Worm (Caenorhabditis elegans) whole organism, early embryonic: ENCODE results near the gene F07G6.5.
"Not testable (repeated sequence)": the region's sequence is repeated elsewhere in the genome, so short reads cannot be mapped to it uniquely, and the experiment has no call there.

Source experiments
- B0310.2 ChIP-seq: sonication (generic microtip); optimal IDR thresholded peaks from 2 replicates; lab custom pipeline; 2016; ENCODE audit warnings: mild to moderate bottlenecking, missing genetic modification characterization, missing compliant biosample characterization
- F13C5.2 ChIP-seq: sonication (generic microtip); optimal IDR thresholded peaks from 2 replicates; lab custom pipeline; 2017; ENCODE audit warnings: mild to moderate bottlenecking, missing genetic modification characterization, inconsistent platforms, missing compliant biosample characterization
- aly-1 ChIP-seq: sonication (generic microtip); optimal IDR thresholded peaks from 2 replicates; lab custom pipeline; 2016; ENCODE audit warnings: missing genetic modification characterization, missing compliant biosample characterization
- ama-1 ChIP-seq: fragments of 150-350 bp; optimal IDR thresholded peaks from 2 replicates; lab custom pipeline; 2014
- ceh-13 ChIP-seq: fragments of 200-800 bp; sonication (Bioruptor generic); optimal IDR thresholded peaks from 2 replicates; lab custom pipeline; 2018; ENCODE audit warnings: mild to moderate bottlenecking, missing genetic modification characterization, missing compliant biosample characterization
- ceh-36 ChIP-seq: sonication (generic microtip); optimal IDR thresholded peaks from 2 replicates; lab custom pipeline; 2016; ENCODE audit warnings: missing genetic modification characterization, inconsistent platforms, missing compliant biosample characterization
- ets-7 ChIP-seq: sonication (generic microtip); optimal IDR thresholded peaks from 2 replicates; lab custom pipeline; 2016; ENCODE audit warnings: missing genotype, missing genetic modification characterization, missing compliant biosample characterization
- flt-1 ChIP-seq: fragments of 200-800 bp; sonication (Bioruptor generic); IDR thresholded peaks from 2 replicates; pipeline ENCODE4 v1.3.6; 2022; ENCODE audit warnings: missing genetic modification characterization, missing compliant biosample characterization
- hmbx-1 ChIP-seq: sonication (generic microtip); optimal IDR thresholded peaks from 2 replicates; lab custom pipeline; 2016; ENCODE audit warnings: mild to moderate bottlenecking, missing genetic modification characterization, missing compliant biosample characterization
- hmg-4 ChIP-seq: fragments of 200-800 bp; sonication (Bioruptor generic); optimal IDR thresholded peaks from 2 replicates; lab custom pipeline; 2018; ENCODE audit warnings: mild to moderate bottlenecking, missing genetic modification characterization, missing compliant biosample characterization
- hnd-1 ChIP-seq: sonication (generic microtip); optimal IDR thresholded peaks from 2 replicates; lab custom pipeline; 2016; ENCODE audit warnings: missing genetic modification characterization, missing compliant biosample characterization
- pes-1 ChIP-seq: fragments of 200-800 bp; sonication (Bioruptor generic); IDR thresholded peaks from 2 replicates; pipeline ENCODE4 v1.3.6; 2022; ENCODE audit warnings: missing genetic modification reagents, missing genetic modification characterization, missing compliant biosample characterization
- scrt-1 ChIP-seq: fragments of 200-800 bp; sonication (Bioruptor generic); IDR thresholded peaks from 2 replicates; pipeline ENCODE4 v1.3.6; 2022; ENCODE audit warnings: missing genetic modification characterization, missing compliant biosample characterization
- sea-1 ChIP-seq: fragments of 200-800 bp; sonication (Bioruptor generic); conservative IDR thresholded peaks from 2 replicates; pipeline ENCODE4 v1.3.6; 2022; ENCODE audit warnings: missing genetic modification characterization, missing compliant biosample characterization
- tbx-11 ChIP-seq: fragments of 200-800 bp; sonication (Bioruptor generic); IDR thresholded peaks from 2 replicates; pipeline ENCODE4 v1.3.6; 2022; ENCODE audit warnings: missing genetic modification characterization, missing compliant biosample characterization
- tbx-37 ChIP-seq: fragments of 200-800 bp; sonication (Bioruptor generic); conservative IDR thresholded peaks from 2 replicates; pipeline ENCODE4 v1.3.6; 2022; ENCODE audit warnings: missing genetic modification reagents, missing genetic modification characterization, missing compliant biosample characterization
- tra-4 ChIP-seq: sonication (generic microtip); optimal IDR thresholded peaks from 2 replicates; lab custom pipeline; 2017; ENCODE audit warnings: missing genetic modification characterization, missing compliant biosample characterization

The F07G6.5 gene

DNA sequence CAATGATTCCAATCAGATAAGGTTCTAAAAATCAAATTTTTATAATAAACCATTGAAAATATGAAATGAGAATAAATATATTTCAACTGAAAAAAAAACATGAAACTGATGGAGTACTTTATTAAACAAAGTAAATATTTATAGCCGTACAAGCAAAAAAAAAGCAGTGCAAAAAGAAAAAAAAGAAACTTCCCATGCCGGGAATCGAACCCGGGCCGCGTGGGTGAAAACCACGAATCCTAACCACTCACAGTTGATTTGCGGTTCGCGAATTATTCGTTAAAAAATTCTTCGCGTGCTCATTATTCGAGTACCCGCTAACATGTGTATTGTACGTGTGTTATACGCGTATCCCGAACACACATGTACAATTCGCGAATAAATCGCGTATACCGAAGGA is 15.5 kb downstream of the F07G6.5 start, which contains the start of gene C36C9.6:
Gene C36C9.6 (minus strand): TSS at position 101 of the 400 bp plus-strand sequence.
- TF ChIP-seq scrt-1 (GFP tag; lab: Robert Waterston, UW); pes-1; ama-1 (lab: Kevin White, UChicago): not testable (repeated sequence)

DNA sequence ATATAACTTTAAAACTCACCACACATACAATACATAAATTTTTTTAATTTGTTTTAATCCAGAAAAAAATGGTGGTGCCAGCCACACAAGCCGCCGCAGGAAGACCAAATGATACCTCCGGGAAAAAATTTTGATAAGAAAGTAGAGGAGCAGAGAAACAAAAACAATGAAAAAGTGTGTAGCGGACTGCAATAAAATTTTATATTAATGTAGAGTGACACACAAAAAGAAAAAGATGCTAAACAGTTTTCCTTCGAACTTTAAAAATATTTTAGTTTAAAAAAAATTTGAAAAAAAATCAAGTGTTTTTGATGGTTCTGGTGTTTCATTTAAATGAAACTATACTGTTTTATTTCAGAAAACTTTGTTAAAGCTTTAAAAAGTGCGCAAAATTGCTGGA is 16.4 kb downstream of the F07G6.5 start, which contains the start of gene C36C9.12:
Gene C36C9.12 (minus strand): TSS at position 101 of the 400 bp plus-strand sequence.
- TF ChIP-seq sea-1 (GFP tag; lab: Robert Waterston, UW); F13C5.2 (tag; lab: Kevin White, UChicago); hmbx-1 (tag; lab: Kevin White, UChicago): not testable (repeated sequence)

DNA sequence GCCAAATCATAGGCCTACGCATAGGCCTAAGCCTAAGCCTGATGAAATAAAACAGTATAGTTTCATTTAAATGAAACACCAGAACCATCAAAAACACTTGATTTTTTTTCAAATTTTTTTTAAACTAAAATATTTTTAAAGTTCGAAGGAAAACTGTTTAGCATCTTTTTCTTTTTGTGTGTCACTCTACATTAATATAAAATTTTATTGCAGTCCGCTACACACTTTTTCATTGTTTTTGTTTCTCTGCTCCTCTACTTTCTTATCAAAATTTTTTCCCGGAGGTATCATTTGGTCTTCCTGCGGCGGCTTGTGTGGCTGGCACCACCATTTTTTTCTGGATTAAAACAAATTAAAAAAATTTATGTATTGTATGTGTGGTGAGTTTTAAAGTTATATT is 19.4 kb downstream of the F07G6.5 start, which contains the start of gene C36C9.11:
Gene C36C9.11 (plus strand): TSS at position 301 of the 400 bp plus-strand sequence.
- not testable (repeated sequence) for TF ChIP-seq hmbx-1, hnd-1, F13C5.2 (tag; lab: Kevin White, UChicago)

DNA sequence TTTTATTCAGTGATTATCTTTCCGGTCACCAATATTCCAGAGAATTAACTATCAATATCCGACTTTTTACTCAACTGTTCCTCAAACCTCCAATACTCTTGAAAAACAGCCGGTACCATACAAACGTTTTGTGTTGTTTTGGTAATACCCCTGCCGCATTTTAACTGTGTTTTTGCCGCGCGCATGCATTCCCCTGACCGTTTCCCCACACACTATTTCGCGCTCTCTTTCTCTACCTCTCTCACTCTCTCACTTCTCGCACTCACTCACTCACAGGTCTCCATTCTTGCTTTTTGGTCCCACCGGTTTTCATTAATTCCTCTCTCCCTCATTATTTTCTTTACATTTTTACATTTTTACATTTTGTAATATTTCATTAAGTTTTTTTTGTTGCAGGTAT is 23.9 kb downstream of the F07G6.5 start, which contains the start of gene meg-4:
Gene meg-4 (plus strand): TSS at position 397 of the 400 bp plus-strand sequence.
- TF ChIP-seq hmbx-1 (tag; lab: Kevin White, UChicago) (no peak), sea-1 (GFP tag; lab: Robert Waterston, UW) (no peak), F13C5.2 (tag; lab: Kevin White, UChicago) (no peak), flt-1 (GFP tag; lab: Robert Waterston, UW) (no peak), ceh-36 (tag; lab: Kevin White, UChicago) (no peak)

DNA sequence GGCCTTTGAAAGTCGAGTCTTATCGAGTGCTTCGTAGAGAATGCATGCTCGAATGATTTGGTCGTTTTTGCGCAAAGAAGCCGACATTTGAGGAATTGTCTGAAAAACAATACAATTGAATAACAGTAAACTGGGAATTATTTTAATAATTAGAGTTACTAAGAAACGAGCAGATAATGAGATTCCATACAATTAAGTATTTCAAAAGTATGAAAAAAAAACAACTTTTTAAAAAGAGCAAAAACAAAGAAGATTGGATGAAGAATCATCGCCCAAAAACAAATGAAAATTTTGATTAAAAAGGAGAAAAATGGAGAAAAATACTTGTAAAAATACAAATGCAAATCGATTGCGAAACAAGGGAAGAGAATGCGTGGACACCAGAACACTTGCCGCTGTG is 28.4 kb downstream of the F07G6.5 start, which contains the start of gene fbxa-170:
Gene fbxa-170 (minus strand): TSS at position 101 of the 400 bp plus-strand sequence.
- TF ChIP-seq tbx-37: no peak
- TF ChIP-seq B0310.2 (tag; lab: Kevin White, UChicago): no peak
- TF ChIP-seq sea-1 (GFP tag; lab: Robert Waterston, UW): no peak
- no peak for TF ChIP-seq hnd-1 (tag; lab: Kevin White, UChicago)
- no peak for TF ChIP-seq flt-1 (GFP tag; lab: Robert Waterston, UW)
- TF ChIP-seq pes-1: no peak
- TF ChIP-seq hmbx-1 (tag; lab: Kevin White, UChicago): no peak
- no peak for TF ChIP-seq ceh-36 (tag; lab: Kevin White, UChicago)
- TF ChIP-seq ama-1 (lab: Kevin White, UChicago): no peak
- no peak for TF ChIP-seq hmg-4 (GFP tag; lab: Kevin White, UChicago)
- no peak for TF ChIP-seq ceh-13 (GFP tag; lab: Kevin White, UChicago)
- no peak for TF ChIP-seq F13C5.2 (tag; lab: Kevin White, UChicago)
- no peak for TF ChIP-seq ets-7
- TF ChIP-seq tra-4: no peak
- no peak for TF ChIP-seq scrt-1 (GFP tag; lab: Robert Waterston, UW)
- no peak for TF ChIP-seq tbx-11 (GFP tag; lab: Robert Waterston, UW)
- TF ChIP-seq aly-1: no peak

DNA sequence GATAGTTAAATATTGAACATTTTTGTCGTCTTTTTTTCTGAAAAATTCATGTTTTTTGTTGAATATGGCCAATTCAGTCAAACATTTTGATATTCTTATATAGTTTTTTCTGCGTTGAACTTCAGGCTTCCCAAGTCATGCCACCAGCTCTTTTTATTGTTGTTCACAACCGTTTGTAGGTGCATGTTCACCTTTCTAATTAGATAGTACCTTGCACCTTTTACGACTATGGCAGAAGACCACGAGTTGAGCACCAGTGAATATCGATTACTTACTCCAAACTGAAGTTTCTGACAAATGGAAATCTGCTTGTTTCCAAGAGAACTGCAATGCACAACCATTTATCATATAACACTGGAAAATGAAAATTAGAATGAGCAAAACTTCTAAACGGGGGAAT is 30.6 kb downstream of the F07G6.5 start:
- TF ChIP-seq F13C5.2 (tag; lab: Kevin White, UChicago) (no peak), tbx-37 (no peak), hnd-1 (tag; lab: Kevin White, UChicago) (no peak), pes-1 (no peak), ceh-36 (tag; lab: Kevin White, UChicago) (no peak), B0310.2 (tag; lab: Kevin White, UChicago) (no peak), ama-1 (lab: Kevin White, UChicago) (no peak), scrt-1 (GFP tag; lab: Robert Waterston, UW) (no peak), ets-7 (no peak), flt-1 (GFP tag; lab: Robert Waterston, UW) (no peak), hmg-4 (GFP tag; lab: Kevin White, UChicago) (no peak), aly-1 (no peak)

DNA sequence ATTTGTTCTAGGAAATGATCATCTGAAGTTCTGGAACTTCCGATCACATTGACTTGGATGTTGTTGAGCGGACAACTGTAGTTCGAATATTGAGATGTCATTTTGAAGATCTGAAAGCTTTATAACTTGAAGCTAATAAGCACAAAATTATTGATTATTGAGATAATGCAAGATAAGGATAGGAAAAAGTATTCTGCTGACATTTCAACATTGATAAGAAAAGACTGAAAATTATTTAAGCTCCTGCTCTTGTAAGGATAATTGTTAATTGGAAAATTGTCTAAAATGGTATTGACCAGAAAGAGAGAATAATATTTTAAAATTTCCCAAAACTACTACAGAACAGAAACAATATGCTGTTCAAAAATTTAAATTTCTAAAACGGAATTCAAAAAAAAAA is 32.4 kb downstream of the F07G6.5 start, which contains the start of gene tbx-31:
Gene tbx-31 (minus strand): TSS at position 101 of the 400 bp plus-strand sequence.
- TF ChIP-seq hmbx-1 (tag; lab: Kevin White, UChicago): no peak
- TF ChIP-seq hmg-4 (GFP tag; lab: Kevin White, UChicago): no peak

DNA sequence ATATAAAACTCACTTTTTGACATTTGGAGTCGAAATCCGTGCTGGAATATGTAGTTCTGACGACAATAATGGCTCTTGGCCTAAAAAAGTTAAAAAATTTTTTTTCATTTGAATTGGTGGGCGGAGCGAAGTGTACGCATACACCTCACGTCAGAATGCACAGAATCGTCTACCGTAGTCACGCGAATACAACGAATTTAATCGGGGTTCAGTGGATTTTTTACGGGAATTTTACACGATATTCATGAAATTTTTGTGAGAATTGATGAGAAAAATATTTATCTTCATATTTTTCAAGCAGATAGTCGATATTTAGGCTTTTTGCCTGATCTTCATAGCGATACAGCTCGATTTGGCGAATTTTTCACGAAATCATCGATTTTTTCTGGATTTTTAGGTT is 37.7 kb downstream of the F07G6.5 start, which contains the start of gene R09H3.3:
Gene R09H3.3 (minus strand): TSS at position 101 of the 400 bp plus-strand sequence.
- TF ChIP-seq pes-1 (no peak), tbx-37 (no peak)

DNA sequence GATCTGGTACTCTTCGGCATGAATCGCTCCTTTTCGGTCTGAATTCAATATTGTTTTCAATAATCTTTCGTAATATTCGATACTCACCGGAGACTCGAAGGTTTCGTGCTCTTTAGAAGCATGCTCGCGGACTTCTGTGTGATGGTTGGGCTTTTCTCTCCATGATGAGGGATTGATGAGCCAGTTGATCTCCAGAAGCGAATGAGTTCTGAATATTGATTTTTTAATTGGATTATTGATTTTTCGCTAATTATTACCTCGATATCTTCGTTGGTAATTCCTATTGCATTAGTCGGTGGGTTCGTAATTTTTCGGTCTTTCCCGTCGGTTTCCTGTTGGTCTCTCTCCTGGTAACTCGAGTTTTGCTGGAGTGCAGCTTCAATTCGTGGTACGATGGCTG is 39.4 kb downstream of the F07G6.5 start:
- TF ChIP-seq tra-4 (no peak), hmg-4 (GFP tag; lab: Kevin White, UChicago) (no peak), ceh-36 (tag; lab: Kevin White, UChicago) (no peak), tbx-11 (GFP tag; lab: Robert Waterston, UW) (no peak), ets-7 (no peak), tbx-37 (no peak), ama-1 (lab: Kevin White, UChicago) (no peak), aly-1 (no peak), hmbx-1 (tag; lab: Kevin White, UChicago) (no peak), ceh-13 (GFP tag; lab: Kevin White, UChicago) (no peak), B0310.2 (tag; lab: Kevin White, UChicago) (no peak), sea-1 (GFP tag; lab: Robert Waterston, UW) (no peak), hnd-1 (tag; lab: Kevin White, UChicago) (no peak), pes-1 (no peak), F13C5.2 (tag; lab: Kevin White, UChicago) (no peak), scrt-1 (GFP tag; lab: Robert Waterston, UW) (no peak), flt-1 (GFP tag; lab: Robert Waterston, UW) (no peak)
